Fruit fly (Drosophila melanogaster) whole organism, embryonic: ENCODE data around the gene Dscam2.

Source experiments
- B-H2 ChIP-seq: fragments of 200-800 bp; sonication (Bioruptor generic); optimal IDR thresholded peaks from 2 replicates; lab custom pipeline; 2018; ENCODE audit warnings: missing biosample characterization, mild to moderate bottlenecking, missing genetic modification characterization
- BEAF-32 ChIP-seq: fragments of 200-800 bp; sonication (Bioruptor generic); optimal IDR thresholded peaks from 3 replicates; lab custom pipeline; 2017; ENCODE audit warnings: missing biosample characterization, missing genetic modification characterization, mild to moderate bottlenecking, moderate library complexity, missing genetic modification reagents
- CG10366 ChIP-seq: fragments of 200-800 bp; sonication (Bioruptor generic); IDR thresholded peaks from 2 replicates; pipeline ENCODE4 v1.3.6; 2022; ENCODE audit warnings: missing biosample characterization, missing genetic modification characterization
- CG11504 ChIP-seq: fragments of 200-800 bp; sonication (Bioruptor generic); optimal IDR thresholded peaks from 3 replicates; lab custom pipeline; 2019; ENCODE audit warnings: missing biosample characterization, mild to moderate bottlenecking, missing genetic modification characterization, moderate library complexity
- CG12299 ChIP-seq: fragments of 200-800 bp; sonication (Bioruptor generic); optimal IDR thresholded peaks from 2 replicates; lab custom pipeline; 2018; ENCODE audit warnings: missing biosample characterization, mild to moderate bottlenecking, missing genetic modification characterization
- CG12942 ChIP-seq: fragments of 200-800 bp; sonication (Bioruptor generic); optimal IDR thresholded peaks from 3 replicates; lab custom pipeline; 2016; ENCODE audit warnings: missing biosample characterization, missing genetic modification characterization
- CG13287 ChIP-seq: fragments of 200-800 bp; sonication (Bioruptor generic); IDR thresholded peaks from 2 replicates; pipeline ENCODE4 v1.3.6; 2022; ENCODE audit warnings: missing biosample characterization, missing genetic modification characterization; ENCODE audit not compliant: partially characterized antibody
- CG18011 ChIP-seq: fragments of 200-800 bp; sonication (Bioruptor generic); optimal IDR thresholded peaks from 2 replicates; lab custom pipeline; 2017; ENCODE audit warnings: missing biosample characterization, missing genetic modification characterization, mild to moderate bottlenecking, moderate library complexity, missing genotype
- CG2116 ChIP-seq: fragments of 200-800 bp; sonication (Bioruptor generic); optimal IDR thresholded peaks from 3 replicates; lab custom pipeline; 2018; ENCODE audit warnings: missing biosample characterization, mild to moderate bottlenecking, missing genetic modification characterization
- CG2202 ChIP-seq: fragments of 200-800 bp; sonication (Bioruptor generic); optimal IDR thresholded peaks from 2 replicates; lab custom pipeline; 2018; ENCODE audit warnings: missing biosample characterization, mild to moderate bottlenecking, missing genetic modification characterization
- CG34224 ChIP-seq: fragments of 200-800 bp; sonication (Bioruptor generic); IDR thresholded peaks from 3 replicates; pipeline ENCODE4 v1.3.6; 2022; ENCODE audit warnings: missing biosample characterization, missing genetic modification characterization; ENCODE audit not compliant: partially characterized antibody
- CG34422 ChIP-seq: fragments of 200-800 bp; sonication (Bioruptor generic); IDR thresholded peaks from 3 replicates; pipeline ENCODE4 v1.3.6; 2022; ENCODE audit warnings: missing biosample characterization, missing genetic modification characterization
- CG4404 ChIP-seq: fragments of 200-800 bp; sonication (Bioruptor generic); IDR thresholded peaks from 2 replicates; pipeline ENCODE4 v1.3.6; 2022; ENCODE audit warnings: missing biosample characterization, missing genetic modification characterization
- CG5953 ChIP-seq: fragments of 200-800 bp; sonication (Bioruptor generic); IDR thresholded peaks from 2 replicates; pipeline ENCODE4 v1.3.6; 2022; ENCODE audit warnings: missing biosample characterization, missing genetic modification characterization
- CG6791 ChIP-seq: fragments of 200-800 bp; sonication (Bioruptor generic); IDR thresholded peaks from 3 replicates; pipeline ENCODE4 v1.3.6; 2022; ENCODE audit warnings: missing biosample characterization, missing genetic modification characterization; ENCODE audit not compliant: partially characterized antibody
- CG7928 ChIP-seq: fragments of 200-800 bp; sonication (Bioruptor generic); optimal IDR thresholded peaks from 2 replicates; lab custom pipeline; 2017; ENCODE audit warnings: missing biosample characterization, mild to moderate bottlenecking, missing genetic modification characterization
- CG7987 ChIP-seq: fragments of 200-800 bp; sonication (Bioruptor generic); optimal IDR thresholded peaks from 2 replicates; lab custom pipeline; 2018; ENCODE audit warnings: missing biosample characterization, mild to moderate bottlenecking, missing genetic modification characterization, moderate library complexity
- CG8924 ChIP-seq: fragments of 200-800 bp; optimal IDR thresholded peaks from 3 replicates; lab custom pipeline; 2019; ENCODE audit warnings: missing biosample characterization, mild to moderate bottlenecking, missing genetic modification characterization, moderate library complexity
- CG9727 ChIP-seq: fragments of 200-800 bp; sonication (Bioruptor generic); optimal IDR thresholded peaks from 3 replicates; lab custom pipeline; 2017; ENCODE audit warnings: missing biosample characterization, mild to moderate bottlenecking, missing genetic modification characterization
- CG9797 ChIP-seq: fragments of 200-800 bp; sonication (Bioruptor generic); optimal IDR thresholded peaks from 3 replicates; lab custom pipeline; 2018; ENCODE audit warnings: missing biosample characterization, mild to moderate bottlenecking, missing genetic modification characterization
- Chrac-16 ChIP-seq: fragments of 200-800 bp; sonication (Bioruptor generic); optimal IDR thresholded peaks from 3 replicates; lab custom pipeline; 2016; ENCODE audit warnings: missing biosample characterization, missing genetic modification characterization
- Dbx ChIP-seq: fragments of 200-800 bp; sonication (Bioruptor generic); IDR thresholded peaks from 3 replicates; pipeline ENCODE4 v1.3.6; 2022; ENCODE audit warnings: missing biosample characterization, missing genetic modification characterization
- Deaf1 ChIP-seq: fragments of 200-800 bp; optimal IDR thresholded peaks from 3 replicates; lab custom pipeline; 2019; ENCODE audit warnings: missing biosample characterization, mild to moderate bottlenecking, missing genetic modification characterization, moderate library complexity
- Dp ChIP-seq: fragments of 200-800 bp; sonication (Bioruptor generic); optimal IDR thresholded peaks from 2 replicates; lab custom pipeline; 2018; ENCODE audit warnings: missing biosample characterization, mild to moderate bottlenecking, missing genetic modification characterization, moderate library complexity
- Dref ChIP-seq: fragments of 200-800 bp; sonication (Bioruptor generic); IDR thresholded peaks from 2 replicates; pipeline ENCODE4 v1.3.6; 2022; ENCODE audit warnings: missing biosample characterization, missing genetic modification characterization
- E2f2 ChIP-seq: fragments of 200-800 bp; sonication (Bioruptor generic); IDR thresholded peaks from 2 replicates; pipeline ENCODE4 v1.3.6; 2022; ENCODE audit warnings: missing biosample characterization, missing genetic modification characterization
- MESR4 ChIP-seq: fragments of 200-800 bp; sonication (Bioruptor generic); optimal IDR thresholded peaks from 2 replicates; lab custom pipeline; 2018; ENCODE audit warnings: missing biosample characterization, mild to moderate bottlenecking, missing genetic modification characterization, moderate library complexity
- Max ChIP-seq: fragments of 200-800 bp; sonication (Bioruptor generic); optimal IDR thresholded peaks from 2 replicates; lab custom pipeline; 2016; ENCODE audit warnings: missing biosample characterization, mild to moderate bottlenecking, missing genetic modification characterization
- Med ChIP-seq: fragments of 200-800 bp; sonication (Bioruptor generic); peaks from one replicate; lab custom pipeline; 2016; ENCODE audit warnings: missing biosample characterization, missing genetic modification characterization, mild to moderate bottlenecking, inconsistent platforms, moderate library complexity
- NfI ChIP-seq: fragments of 200-800 bp; sonication (Bioruptor generic); optimal IDR thresholded peaks from 3 replicates; lab custom pipeline; 2018; ENCODE audit warnings: missing biosample characterization, mild to moderate bottlenecking, missing genetic modification characterization, moderate library complexity
- Pdp1 ChIP-seq, 2 experiments: fragments of 200-800 bp; sonication (Bioruptor generic); optimal IDR thresholded peaks; 3 replicates each; lab custom pipeline; 2016; ENCODE audit warnings: missing biosample characterization in 2 of 2, missing genetic modification characterization in 2 of 2, mild to moderate bottlenecking in 1 of 2, moderate library complexity in 1 of 2
- Stat92E ChIP-seq, 3 experiments: fragments of >200 bp in 2 of 3; fragments of 200-800 bp in 1 of 3; sonication (Bioruptor generic) in 1 of 3; optimal IDR thresholded peaks; 2 replicates each; lab custom pipeline; 2017 to 2019; ENCODE audit warnings: missing biosample characterization in 3 of 3, missing genetic modification characterization in 3 of 3, mild to moderate bottlenecking in 1 of 3, moderate library complexity in 1 of 3
- Tbp ChIP-seq: fragments of >200 bp; optimal IDR thresholded peaks from 2 replicates; lab custom pipeline; 2018; ENCODE audit warnings: missing biosample characterization, missing genetic modification characterization
- Usf ChIP-seq: fragments of 200-800 bp; sonication (Bioruptor generic); optimal IDR thresholded peaks from 2 replicates; lab custom pipeline; 2017; ENCODE audit warnings: missing genotype, missing biosample characterization, missing genetic modification characterization
- YL-1 ChIP-seq: fragments of 200-800 bp; sonication (Bioruptor generic); optimal IDR thresholded peaks from 3 replicates; lab custom pipeline; 2017; ENCODE audit warnings: missing biosample characterization, mild to moderate bottlenecking, missing genetic modification characterization
- ase ChIP-seq: fragments of 200-800 bp; sonication (Bioruptor generic); IDR thresholded peaks from 3 replicates; pipeline ENCODE4 v1.3.6; 2022; ENCODE audit warnings: missing biosample characterization, missing genetic modification characterization
- chinmo ChIP-seq: fragments of 200-800 bp; sonication (Bioruptor generic); IDR thresholded peaks from 4 replicates; pipeline ENCODE4 v1.3.6; 2022; ENCODE audit warnings: missing biosample characterization, missing genetic modification characterization; ENCODE audit not compliant: partially characterized antibody
- ewg ChIP-seq: fragments of 200-800 bp; sonication (Bioruptor generic); optimal IDR thresholded peaks from 3 replicates; lab custom pipeline; 2017; ENCODE audit warnings: mild to moderate bottlenecking, missing biosample characterization, missing genetic modification reagents, missing genetic modification characterization
- gcm ChIP-seq: fragments of 200-800 bp; sonication (Bioruptor generic); optimal IDR thresholded peaks from 2 replicates; lab custom pipeline; 2019; ENCODE audit warnings: missing biosample characterization, mild to moderate bottlenecking, missing genetic modification characterization, moderate library complexity
- gfzf ChIP-seq: fragments of 200-800 bp; sonication (Bioruptor generic); optimal IDR thresholded peaks from 2 replicates; lab custom pipeline; 2016; ENCODE audit warnings: missing biosample characterization, mild to moderate bottlenecking, missing genetic modification characterization, moderate library complexity
- insv ChIP-seq, 2 experiments: fragments of 200-800 bp; sonication (Bioruptor generic); optimal IDR thresholded peaks; 3 replicates each; lab custom pipeline; 2016 to 2018; ENCODE audit warnings: missing biosample characterization in 2 of 2, missing genetic modification characterization in 2 of 2
- nau ChIP-seq: fragments of 200-800 bp; sonication (Bioruptor generic); optimal IDR thresholded peaks from 3 replicates; lab custom pipeline; 2017; ENCODE audit warnings: missing biosample characterization, mild to moderate bottlenecking, missing genetic modification characterization, missing genetic modification reagents
- nom ChIP-seq: fragments of 200-800 bp; sonication (Bioruptor generic); optimal IDR thresholded peaks from 2 replicates; lab custom pipeline; 2017; ENCODE audit warnings: missing biosample characterization, missing genetic modification characterization, mild to moderate bottlenecking, moderate library complexity, missing genetic modification reagents
- prd ChIP-seq, 3 experiments: fragments of >200 bp in 2 of 3; fragments of 200-800 bp in 1 of 3; sonication (Bioruptor generic) in 1 of 3; optimal IDR thresholded peaks in 2 of 3; IDR thresholded peaks in 1 of 3; 2 replicates in 2 of 3; 3 replicates in 1 of 3; pipeline versions ENCODE4 v1.3.6 to Lab custom; 2017 to 2022; ENCODE audit warnings: missing biosample characterization in 1 of 3, missing genetic modification characterization in 1 of 3
- pzg ChIP-seq: fragments of 200-800 bp; sonication (Bioruptor generic); optimal IDR thresholded peaks from 3 replicates; lab custom pipeline; 2018; ENCODE audit warnings: missing biosample characterization, mild to moderate bottlenecking, missing genetic modification characterization, moderate library complexity
- sens ChIP-seq: fragments of 200-800 bp; sonication (Bioruptor generic); peaks from one replicate; lab custom pipeline; 2016; ENCODE audit warnings: missing biosample characterization, missing genetic modification characterization
- zen2 ChIP-seq: fragments of 200-800 bp; sonication (Bioruptor generic); IDR thresholded peaks from 3 replicates; pipeline ENCODE4 v1.3.6; 2022; ENCODE audit warnings: missing biosample characterization, missing genetic modification characterization; ENCODE audit not compliant: partially characterized antibody
- zfh1 ChIP-seq: fragments of 200-800 bp; sonication (Bioruptor generic); IDR thresholded peaks from 3 replicates; pipeline ENCODE4 v1.3.6; 2022; ENCODE audit warnings: missing biosample characterization, missing genetic modification characterization

Gene Dscam2

dm6 chr3L:7156890-7157289 lies 32.8 kb downstream of the Dscam2 start, which contains the start of gene corn (continued):
- 0 out of 3 replicates have a peak, but pooled peaks have one; percentile 35 for TF ChIP-seq zfh1 (GFP tag; lab: Robert Waterston, UW)
- TF ChIP-seq chinmo (GFP tag; lab: Robert Waterston, UW), result 0 out of 4 replicates have a peak, but pooled peaks have one; percentile 69
- no peak for TF ChIP-seq Pdp1 (GFP tag; optimal IDR thresholded peaks at IDR 0.05; lab: Kevin White, UChicago)
- peak; percentile 36; the same call in 2 of the 3 replicates for TF ChIP-seq CG6791
- TF ChIP-seq gcm (GFP tag; lab: Kevin White, UChicago), result no peak
- no peak for TF ChIP-seq CG5953 (GFP tag; lab: Robert Waterston, UW)
- TF ChIP-seq sens, result peak; percentile 90
- no peak for TF ChIP-seq Max (GFP tag; lab: Kevin White, UChicago)
- TF ChIP-seq gfzf (GFP tag; lab: Kevin White, UChicago), result peak; percentile 71
- TF ChIP-seq CG11504 (tag; lab: Kevin White, UChicago), result peak; percentile 29
- TF ChIP-seq Dbx (GFP tag; lab: Robert Waterston, UW), result 0 out of 3 replicates have a peak, but pooled peaks have one; percentile 23
- TF ChIP-seq pzg (GFP tag; lab: Kevin White, UChicago), result peak; percentile 38
- no peak for TF ChIP-seq Stat92E (GFP tag; optimal IDR thresholded peaks at IDR 0.05; lab: Kevin White, UChicago)
- no peak for TF ChIP-seq nau
- TF ChIP-seq CG8924 (tag; lab: Kevin White, UChicago), result peak; percentile 67
- TF ChIP-seq Tbp, result peak; percentile 29
- no peak for TF ChIP-seq ase (GFP tag; lab: Robert Waterston, UW)
- no peak for TF ChIP-seq CG4404 (GFP tag; lab: Robert Waterston, UW)
- TF ChIP-seq CG9797 (GFP tag; lab: Kevin White, UChicago), result peak; percentile 26
- peak; percentile 14 for TF ChIP-seq YL-1
- peak; percentile 12 for TF ChIP-seq Deaf1 (tag; lab: Kevin White, UChicago)
- TF ChIP-seq CG9727 (GFP tag; lab: Kevin White, UChicago), result no peak
- no peak for TF ChIP-seq insv (GFP tag; optimal IDR thresholded peaks at IDR 0.05; lab: Kevin White, UChicago)
- no peak for TF ChIP-seq CG7928
- TF ChIP-seq MESR4, result peak; percentile 7
- peak; percentile 72 for TF ChIP-seq Med (GFP tag; lab: Kevin White, UChicago)
- TF ChIP-seq prd (optimal IDR thresholded peaks at IDR 0.05; lab: Kevin White, UChicago), result no peak
- no peak for TF ChIP-seq prd (GFP tag; IDR thresholded peaks at IDR 0.05; lab: Robert Waterston, UW)
- TF ChIP-seq NfI, result no peak
- TF ChIP-seq nom (GFP tag; lab: Kevin White, UChicago), result peak; percentile 13
- no peak for TF ChIP-seq CG12942 (GFP tag; lab: Kevin White, UChicago)
- no peak for TF ChIP-seq Usf (GFP tag; lab: Kevin White, UChicago)
- TF ChIP-seq Dp (GFP tag; lab: Kevin White, UChicago), result peak; percentile 39
- no peak for TF ChIP-seq CG18011 (GFP tag; lab: Kevin White, UChicago)
- TF ChIP-seq CG7987, result peak; percentile 0
- no peak for TF ChIP-seq zen2 (GFP tag; lab: Robert Waterston, UW)
- 0 out of 3 replicates have a peak, but pooled peaks have one; percentile 15 for TF ChIP-seq CG34224 (GFP tag; lab: Robert Waterston, UW)
- peak; percentile 47; the same call in 1 of the 2 replicates for TF ChIP-seq E2f2 (GFP tag; lab: Robert Waterston, UW)
- TF ChIP-seq CG10366 (GFP tag; lab: Robert Waterston, UW), result no peak
- peak; percentile 4 for TF ChIP-seq ewg
- no peak for TF ChIP-seq Chrac-16 (GFP tag; lab: Kevin White, UChicago)
- peak; percentile 22 for TF ChIP-seq CG12299 (tag; lab: Kevin White, UChicago)
- 0 out of 2 replicates have a peak, but pooled peaks have one; percentile 38 for TF ChIP-seq CG13287 (GFP tag; lab: Robert Waterston, UW)
- TF ChIP-seq CG34422 (GFP tag; lab: Robert Waterston, UW), result peak; percentile 25; the same call in 1 of the 3 replicates
- TF ChIP-seq Dref (GFP tag; lab: Robert Waterston, UW), result no peak
- TF ChIP-seq CG2116, result no peak
- TF ChIP-seq BEAF-32, result peak; percentile 5
- peak; percentile 0 for TF ChIP-seq B-H2 (GFP tag; lab: Kevin White, UChicago)
- no peak for TF ChIP-seq CG2202
